Worm (Caenorhabditis elegans): ENCODE results near the gene clec-84.

clec-84 gene

ce11 chrIV:2826335-2826734, 15.9 kb upstream of the clec-84 start:
- no peak for TF ChIP-seq unc-62 (GFP tag; optimal IDR thresholded peaks at IDR 0.05)

- no peak for TF ChIP-seq unc-62 (GFP tag; optimal IDR thresholded peaks at IDR 0.05)
These were observed 9.7 kb upstream of the clec-84 start, which contains the start of the genes Y54G2A.48 and pudl-1 for ce11 chrIV:2832587-2832986. Y54G2A.48 (minus strand) TSS chrIV:2832687. pudl-1 (plus strand) TSS chrIV:2832906.

ce11 chrIV:2834516-2834915, 7.7 kb upstream of the clec-84 start, which contains the start of gene pudl-2:
pudl-2 (plus strand) TSS chrIV:2834816.
- no peak for TF ChIP-seq unc-62 (GFP tag; optimal IDR thresholded peaks at IDR 0.05)

ce11 chrIV:2835364-2835763, 6.9 kb upstream of the clec-84 start, which contains the start of gene clec-82:
clec-82 (plus strand) TSS chrIV:2835664.
- no peak for TF ChIP-seq unc-62 (GFP tag; optimal IDR thresholded peaks at IDR 0.05)

ce11 chrIV:2838308-2838707, 4.0 kb upstream of the clec-84 start, which contains the start of gene Y54G2A.7:
Y54G2A.7 (plus strand) TSS chrIV:2838608.
- TF ChIP-seq unc-62 (GFP tag; optimal IDR thresholded peaks at IDR 0.05), result no peak

- TF ChIP-seq unc-62 (GFP tag; optimal IDR thresholded peaks at IDR 0.05), result no peak
These were observed 1.0 kb upstream of the clec-84 start, which contains the start of gene clec-83 for ce11 chrIV:2841260-2841659. clec-83 (minus strand) TSS chrIV:2841472.

- no peak for TF ChIP-seq unc-62 (GFP tag; optimal IDR thresholded peaks at IDR 0.05)
These were observed 1.6 kb downstream of the clec-84 start, which contains the start of gene Y54G2A.15 for ce11 chrIV:2843882-2844281. Y54G2A.15 (minus strand) TSS chrIV:2843982.

ce11 chrIV:2846264-2846663, 4.0 kb downstream of the clec-84 start, which contains the start of gene Y54G2A.40:
Y54G2A.40 (plus strand) TSS chrIV:2846476.
- TF ChIP-seq unc-62 (GFP tag; optimal IDR thresholded peaks at IDR 0.05), result no peak

ce11 chrIV:2849269-2849668, 7.0 kb downstream of the clec-84 start:
- no peak for TF ChIP-seq unc-62 (GFP tag; optimal IDR thresholded peaks at IDR 0.05)

- TF ChIP-seq unc-62 (GFP tag; optimal IDR thresholded peaks at IDR 0.05), result no peak
These were observed 8.3 kb downstream of the clec-84 start, which contains the start of gene clec-85 for ce11 chrIV:2850586-2850985. clec-85 (plus strand) TSS chrIV:2850886.

- TF ChIP-seq unc-62 (GFP tag; optimal IDR thresholded peaks at IDR 0.05), result no peak
These were observed 9.4 kb downstream of the clec-84 start for ce11 chrIV:2851625-2852024.

ce11 chrIV:2853164-2853563, 10.9 kb downstream of the clec-84 start, which contains the start of gene Y54G2A.49:
Y54G2A.49 (minus strand) TSS chrIV:2853264.
- TF ChIP-seq unc-62 (GFP tag; optimal IDR thresholded peaks at IDR 0.05), result no peak

- no peak for TF ChIP-seq unc-62 (GFP tag; optimal IDR thresholded peaks at IDR 0.05)
These were observed 11.9 kb downstream of the clec-84 start for ce11 chrIV:2854161-2854560.

ce11 chrIV:2855056-2855752, 12.9 kb downstream of the clec-84 start:
- no peak for TF ChIP-seq unc-62 (GFP tag; optimal IDR thresholded peaks at IDR 0.05)

- no peak for TF ChIP-seq unc-62 (GFP tag; optimal IDR thresholded peaks at IDR 0.05)
These were observed 16.5 kb downstream of the clec-84 start for ce11 chrIV:2858734-2859133.

- TF ChIP-seq unc-62 (GFP tag; optimal IDR thresholded peaks at IDR 0.05), result no peak
These were observed 22.5 kb downstream of the clec-84 start, which contains the start of gene Y54G2A.16 for ce11 chrIV:2864743-2865142. Y54G2A.16 (minus strand) TSS chrIV:2864843.

- no peak for TF ChIP-seq unc-62 (GFP tag; optimal IDR thresholded peaks at IDR 0.05)
These were observed 43.0 kb downstream of the clec-84 start for ce11 chrIV:2885260-2885659.
